Worm (Caenorhabditis elegans): Measurements from ENCODE around the gene F19B10.10.

- TF ChIP-seq dao-5 (tag; optimal IDR thresholded peaks at IDR 0.05) (no peak), him-1 (tag; optimal IDR thresholded peaks at IDR 0.05) (no peak), W03F9.2 (tag; optimal IDR thresholded peaks at IDR 0.05) (no peak)
Measured at ce11 chrII:3664470-3664869, 16.7 kb downstream of the F19B10.10 start, which contains the start of gene F19B10.3.

Data from whole organism, L4/young adult.